3 fruit fly cellular contexts compared by ENCODE assay signal in the genomic region with DNA sequence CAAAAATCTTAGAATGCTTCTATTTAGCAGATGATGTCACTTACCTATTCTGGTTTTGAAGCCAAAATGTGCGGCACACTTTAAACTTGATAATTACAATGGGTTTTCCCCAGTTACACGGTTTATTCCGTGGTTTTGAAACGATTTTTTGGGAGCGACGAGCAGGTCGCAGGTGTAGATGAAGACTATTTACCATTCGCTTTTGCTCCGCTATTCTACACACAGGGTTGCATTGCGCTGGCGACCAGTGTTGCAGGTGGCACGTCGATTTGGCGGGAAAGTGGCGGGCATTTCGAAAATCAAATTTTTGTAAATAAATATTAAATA.
TF ChIP-seq lines count a peak whose summit lies in the region.

A gene (minus strand): TSS at position 196 of the 327 bp plus-strand sequence.

TF ChIP-seq in whole organism, adult, 20 proteins besides CTCF, POLR2A, EP300 and RAD21 (continued from another document):
- TF ChIP-seq CG33017 (tag; optimal IDR thresholded peaks at IDR 0.05; lab: Kevin White, UChicago) (peak; percentile 48), bab1 (GFP tag; optimal IDR thresholded peaks at IDR 0.05; lab: Kevin White, UChicago) (peak; percentile 22), CG7101 (tag; optimal IDR thresholded peaks at IDR 0.05; lab: Kevin White, UChicago) (peak; percentile 70)

TF ChIP-seq in whole organism, embryonic, 481 proteins besides CTCF, POLR2A, EP300 and RAD21 (continued from another document and continues in another):
- TF ChIP-seq Chrac-16 (GFP tag; optimal IDR thresholded peaks at IDR 0.05; lab: Kevin White, UChicago) (peak; percentile 24), NC2β (GFP tag; optimal IDR thresholded peaks at IDR 0.05; lab: Kevin White, UChicago) (no peak), Xrp1 (GFP tag; IDR thresholded peaks at IDR 0.05; lab: Robert Waterston, UW) (no peak), nau (GFP tag; optimal IDR thresholded peaks at IDR 0.05; lab: Kevin White, UChicago) (peak; percentile 12), Xbp1 (GFP tag; optimal IDR thresholded peaks at IDR 0.05; lab: Kevin White, UChicago) (no peak), CG13296 (GFP tag; optimal IDR thresholded peaks at IDR 0.05; lab: Kevin White, UChicago) (peak; percentile 63), gfzf (GFP tag; optimal IDR thresholded peaks at IDR 0.05; lab: Kevin White, UChicago) (peak; percentile 1), CG1792 (GFP tag; optimal IDR thresholded peaks at IDR 0.05; lab: Kevin White, UChicago) (no peak), CG11695 (GFP tag; IDR thresholded peaks at IDR 0.05; lab: Robert Waterston, UW) (no peak), Spps (tag; optimal IDR thresholded peaks at IDR 0.05; lab: Kevin White, UChicago) (no peak), CG16815 (GFP tag; optimal IDR thresholded peaks at IDR 0.05; lab: Kevin White, UChicago) (no peak), gcm (GFP tag; optimal IDR thresholded peaks at IDR 0.05; lab: Kevin White, UChicago) (peak; percentile 15), cato (GFP tag; optimal IDR thresholded peaks at IDR 0.05; lab: Kevin White, UChicago; ENCODE audit: borderline replicate concordance) (no peak), ap (GFP tag; IDR thresholded peaks at IDR 0.05; lab: Robert Waterston, UW) (no peak), pho (GFP tag; optimal IDR thresholded peaks at IDR 0.05; lab: Kevin White, UChicago) (no peak), CG14441 (GFP tag; IDR thresholded peaks at IDR 0.05; lab: Robert Waterston, UW) (no peak), kay (GFP tag; optimal IDR thresholded peaks at IDR 0.05; lab: Kevin White, UChicago) (no peak), ase (GFP tag; IDR thresholded peaks at IDR 0.05; lab: Robert Waterston, UW) (no peak), MTF-1 (GFP tag; optimal IDR thresholded peaks at IDR 0.05; lab: Kevin White, UChicago; ENCODE audit: borderline replicate concordance) (no peak), CG10979 (tag; optimal IDR thresholded peaks at IDR 0.05; lab: Kevin White, UChicago) (peak; percentile 23), Bteb2 (GFP tag; optimal IDR thresholded peaks at IDR 0.05; lab: Kevin White, UChicago) (no peak), odd (GFP tag; optimal IDR thresholded peaks at IDR 0.05; lab: Kevin White, UChicago) (no peak), crp (GFP tag; optimal IDR thresholded peaks at IDR 0.05; lab: Kevin White, UChicago) (peak in 1 of 2 experiments; percentile 35), HLH54F (GFP tag; optimal IDR thresholded peaks at IDR 0.05; lab: Kevin White, UChicago) (no peak), br (optimal IDR thresholded peaks at IDR 0.05; lab: Kevin White, UChicago) (no peak), CG6854 (GFP tag; optimal IDR thresholded peaks at IDR 0.05; lab: Kevin White, UChicago) (peak; percentile 38), CG8388 (GFP tag; optimal IDR thresholded peaks at IDR 0.05; lab: Kevin White, UChicago) (no peak), zfh1 (GFP tag; IDR thresholded peaks at IDR 0.05; lab: Robert Waterston, UW) (no peak), Atf-2 (GFP tag; optimal IDR thresholded peaks at IDR 0.05; lab: Kevin White, UChicago) (no peak), CG12155 (GFP tag; optimal IDR thresholded peaks at IDR 0.05; lab: Kevin White, UChicago) (peak; percentile 50), eve (GFP tag; optimal IDR thresholded peaks at IDR 0.05; lab: Kevin White, UChicago) (no peak), Dbx (GFP tag; IDR thresholded peaks at IDR 0.05; lab: Robert Waterston, UW) (no peak), onecut (GFP tag; IDR thresholded peaks at IDR 0.05; lab: Robert Waterston, UW) (peak; percentile 22; the same call in 1 of the 2 replicates), CG12299 (tag; optimal IDR thresholded peaks at IDR 0.05; lab: Kevin White, UChicago) (no peak), CG7839 (tag; optimal IDR thresholded peaks at IDR 0.05; lab: Kevin White, UChicago) (peak; percentile 32), prd (optimal IDR thresholded peaks at IDR 0.05; lab: Kevin White, UChicago) (no peak), prd (GFP tag; IDR thresholded peaks at IDR 0.05; lab: Robert Waterston, UW) (no peak), CG4820 (GFP tag; optimal IDR thresholded peaks at IDR 0.05; lab: Kevin White, UChicago) (no peak), CG15479 (GFP tag; optimal IDR thresholded peaks at IDR 0.05; lab: Kevin White, UChicago) (no peak), sd (tag; optimal IDR thresholded peaks at IDR 0.05; lab: Kevin White, UChicago) (peak; percentile 38), NK7.1 (GFP tag; optimal IDR thresholded peaks at IDR 0.05; lab: Kevin White, UChicago) (no peak), Lhr (GFP tag; optimal IDR thresholded peaks at IDR 0.05; lab: Kevin White, UChicago) (peak; percentile 59), hth (optimal IDR thresholded peaks at IDR 0.05; lab: Kevin White, UChicago) (no peak), Usf (GFP tag; optimal IDR thresholded peaks at IDR 0.05; lab: Kevin White, UChicago) (no peak), Eip74EF (GFP tag; optimal IDR thresholded peaks at IDR 0.05; lab: Kevin White, UChicago) (peak in 1 of 2 experiments; percentile 7), Ets97D (GFP tag; optimal IDR thresholded peaks at IDR 0.05; lab: Kevin White, UChicago) (peak; percentile 44), CG17568 (GFP tag; optimal IDR thresholded peaks at IDR 0.05; lab: Kevin White, UChicago) (peak; percentile 34), CG1233 (GFP tag; optimal IDR thresholded peaks at IDR 0.05; lab: Kevin White, UChicago) (peak; percentile 26), aop (GFP tag; IDR thresholded peaks at IDR 0.05; lab: Robert Waterston, UW) (no peak), CG13775 (GFP tag; optimal IDR thresholded peaks at IDR 0.05; lab: Kevin White, UChicago) (no peak), CG10431 (GFP tag; optimal IDR thresholded peaks at IDR 0.05; lab: Kevin White, UChicago) (peak; percentile 59), dmrt99B (tag; optimal IDR thresholded peaks at IDR 0.05; lab: Kevin White, UChicago) (no peak), zen (tag; optimal IDR thresholded peaks at IDR 0.05; lab: Kevin White, UChicago) (no peak), CG2875 (GFP tag; optimal IDR thresholded peaks at IDR 0.05; lab: Kevin White, UChicago) (no peak), CG12071 (GFP tag; optimal IDR thresholded peaks at IDR 0.05; lab: Kevin White, UChicago) (peak; percentile 8), gsb (GFP tag; IDR thresholded peaks at IDR 0.05; lab: Robert Waterston, UW) (no peak), CG4707 (GFP tag; optimal IDR thresholded peaks at IDR 0.05; lab: Kevin White, UChicago) (no peak), CG3995 (GFP tag; optimal IDR thresholded peaks at IDR 0.05; lab: Kevin White, UChicago) (peak; percentile 6), CG12659 (GFP tag; optimal IDR thresholded peaks at IDR 0.05; lab: Kevin White, UChicago) (peak; percentile 60), CG9817 (tag; optimal IDR thresholded peaks at IDR 0.05; lab: Kevin White, UChicago) (no peak), CG32772 (GFP tag; IDR thresholded peaks at IDR 0.05; lab: Robert Waterston, UW) (no peak), hb (GFP tag; IDR thresholded peaks at IDR 0.05; lab: Robert Waterston, UW; ENCODE audit: partially characterized antibody) (no peak), Myb (GFP tag; optimal IDR thresholded peaks at IDR 0.05; lab: Kevin White, UChicago) (no peak), CG6272 (GFP tag; IDR thresholded peaks at IDR 0.05; lab: Robert Waterston, UW) (no peak), ro (GFP tag; IDR thresholded peaks at IDR 0.05; lab: Robert Waterston, UW) (no peak)

TF ChIP-seq in whole organism, prepupa, 60 proteins besides CTCF, POLR2A, EP300 and RAD21 (continued from another document):
- no peak for TF ChIP-seq CG11762 (GFP tag; optimal IDR thresholded peaks at IDR 0.05; lab: Kevin White, UChicago; ENCODE audit: insufficient read depth)
- peak; percentile 30 for TF ChIP-seq Eip93F (GFP tag; optimal IDR thresholded peaks at IDR 0.05; lab: Kevin White, UChicago)
- no peak for TF ChIP-seq achi (GFP tag; optimal IDR thresholded peaks at IDR 0.05; lab: Kevin White, UChicago)
- TF ChIP-seq net (GFP tag; optimal IDR thresholded peaks at IDR 0.05; lab: Kevin White, UChicago), result no peak
- TF ChIP-seq Smox (GFP tag; optimal IDR thresholded peaks at IDR 0.05; lab: Kevin White, UChicago), result no peak
- TF ChIP-seq CG11294 (GFP tag; IDR thresholded peaks at IDR 0.05; lab: Robert Waterston, UW), result no peak
- peak; percentile 31 for TF ChIP-seq Sox14 (GFP tag; optimal IDR thresholded peaks at IDR 0.05; lab: Kevin White, UChicago)
- TF ChIP-seq CG11902 (GFP tag; optimal IDR thresholded peaks at IDR 0.05; lab: Kevin White, UChicago), result no peak
- TF ChIP-seq Sox15 (GFP tag; optimal IDR thresholded peaks at IDR 0.05; lab: Kevin White, UChicago), result no peak
- TF ChIP-seq lz (GFP tag; optimal IDR thresholded peaks at IDR 0.05; lab: Kevin White, UChicago), result peak; percentile 3
- TF ChIP-seq CG1621 (tag; optimal IDR thresholded peaks at IDR 0.05; lab: Kevin White, UChicago), result no peak
- TF ChIP-seq CG6808 (GFP tag; optimal IDR thresholded peaks at IDR 0.05; lab: Kevin White, UChicago), result peak; percentile 13
- peak; percentile 2 for TF ChIP-seq cyc (GFP tag; optimal IDR thresholded peaks at IDR 0.05; lab: Kevin White, UChicago)
- peak; percentile 33 for TF ChIP-seq esn (GFP tag; optimal IDR thresholded peaks at IDR 0.05; lab: Kevin White, UChicago)
- TF ChIP-seq CG7368 (GFP tag; optimal IDR thresholded peaks at IDR 0.05; lab: Kevin White, UChicago), result no peak
- peak; percentile 36 for TF ChIP-seq Eip78C (GFP tag; lab: Kevin White, UChicago)
- TF ChIP-seq CG3032 (tag; optimal IDR thresholded peaks at IDR 0.05; lab: Kevin White, UChicago), result no peak
- TF ChIP-seq pdm3 (GFP tag; optimal IDR thresholded peaks at IDR 0.05; lab: Kevin White, UChicago), result no peak
- TF ChIP-seq acj6 (GFP tag; optimal IDR thresholded peaks at IDR 0.05; lab: Kevin White, UChicago), result peak; percentile 6
- TF ChIP-seq Ets21C (GFP tag; optimal IDR thresholded peaks at IDR 0.05; lab: Kevin White, UChicago), result no peak
